Worm (Caenorhabditis elegans): ENCODE measurements around the gene clh-4.

- TF ChIP-seq nhr-237 (tag; optimal IDR thresholded peaks at IDR 0.05) (no peak), ztf-4 (tag; optimal IDR thresholded peaks at IDR 0.05) (no peak), aly-2 (tag; optimal IDR thresholded peaks at IDR 0.05) (no peak), nhr-11 (tag; optimal IDR thresholded peaks at IDR 0.05) (no peak), alr-1 (tag; optimal IDR thresholded peaks at IDR 0.05) (no peak), ama-1 (optimal IDR thresholded peaks at IDR 0.05) (no peak), snpc-4 (tag; optimal IDR thresholded peaks at IDR 0.05) (no peak), lin-39 (tag; optimal IDR thresholded peaks at IDR 0.05) (no peak)
Measured at ce11 chrX:4115026-4115425, 14.7 kb upstream of the clh-4 start, which contains the start of gene F09F9.1.

All from whole organism, L2 larva.